Worm (Caenorhabditis elegans) whole organism, late embryonic: ENCODE data around the gene srh-87.

Experiments used
- K02D7.2 ChIP-seq: sonication (generic microtip); optimal IDR thresholded peaks from 2 replicates; lab custom pipeline; 2017; ENCODE audit warnings: mild to moderate bottlenecking, missing genetic modification characterization, missing compliant biosample characterization
- ceh-22 ChIP-seq: sonication (generic microtip); optimal IDR thresholded peaks from 2 replicates; lab custom pipeline; 2017; ENCODE audit warnings: missing biosample characterization, missing genetic modification characterization
- ets-4 ChIP-seq: sonication (generic microtip); optimal IDR thresholded peaks from 2 replicates; lab custom pipeline; 2016; ENCODE audit warnings: missing genetic modification characterization, missing compliant biosample characterization
- lim-6 ChIP-seq: sonication (generic microtip); optimal IDR thresholded peaks from 2 replicates; lab custom pipeline; 2016; ENCODE audit warnings: missing genetic modification characterization, missing compliant biosample characterization
- odd-2 ChIP-seq: sonication (generic microtip); optimal IDR thresholded peaks from 2 replicates; lab custom pipeline; 2017; ENCODE audit warnings: antibody characterized with exemption, mild to moderate bottlenecking, missing genetic modification characterization, missing compliant biosample characterization
- tbx-2 ChIP-seq: sonication (generic microtip); optimal IDR thresholded peaks from 2 replicates; lab custom pipeline; 2016; ENCODE audit warnings: missing genetic modification characterization, missing compliant biosample characterization

DNA sequence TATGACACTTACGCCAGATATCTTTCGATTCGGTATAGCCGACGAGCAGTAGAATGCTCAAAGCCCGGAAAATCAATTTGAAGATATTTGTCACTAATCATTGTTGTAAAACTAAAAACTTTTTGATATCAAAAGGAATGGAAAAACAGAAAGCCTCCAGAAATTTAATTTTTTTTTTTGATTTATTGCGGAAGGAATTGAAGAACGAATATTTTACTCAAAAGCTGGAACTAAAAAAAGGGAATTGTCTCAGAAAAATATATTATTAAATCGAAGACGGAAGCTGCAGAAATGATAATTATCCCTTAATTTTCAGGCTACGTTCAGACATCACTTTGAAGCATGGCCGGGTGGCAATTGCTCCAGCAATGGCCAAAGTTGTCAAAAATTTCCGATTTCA is 1.6 kb downstream of the srh-87 start, which contains the start of gene srw-137:
- TF ChIP-seq ets-4 (tag; lab: Kevin White, UChicago) (no peak), ceh-22 (no peak), K02D7.2 (no peak), lim-6 (tag; lab: Kevin White, UChicago) (no peak), odd-2 (tag; lab: Kevin White, UChicago) (no peak), tbx-2 (no peak)
